Fruit fly (Drosophila melanogaster): Measurements from ENCODE around the gene Hibch.

The Hibch gene

DNA sequence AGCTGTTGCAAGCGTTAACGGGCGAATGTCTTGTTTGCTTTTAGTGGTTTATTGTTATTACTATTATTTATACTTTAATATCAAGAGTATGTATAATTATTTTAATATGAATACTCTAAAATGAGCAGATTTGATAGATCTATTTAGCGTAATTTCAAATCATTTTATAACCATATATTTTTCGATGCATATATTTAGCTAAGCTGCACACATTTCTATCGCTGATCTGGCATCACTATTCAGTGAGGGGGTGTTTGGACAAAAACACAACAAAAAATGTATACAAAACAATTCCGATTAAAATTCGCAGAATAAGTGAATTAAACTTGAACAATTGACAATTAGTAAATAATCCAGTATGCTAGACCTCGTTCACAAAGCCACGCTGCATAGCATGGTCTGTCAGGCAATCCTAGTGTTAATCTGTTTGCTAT, 6.0 kb upstream of the Hibch start, which contains the start of the genes Trs33 and Tmtc4 (continued):
- peak; percentile 41; the same call in 1 of the 2 replicates for TF ChIP-seq CG4360 (GFP tag; IDR thresholded peaks at IDR 0.05)
- peak; percentile 44 for TF ChIP-seq CG30020 (tag; optimal IDR thresholded peaks at IDR 0.05)
- peak; percentile 27; the same call in 1 of the 2 replicates for TF ChIP-seq crol (GFP tag; IDR thresholded peaks at IDR 0.05)
- TF ChIP-seq lilli (GFP tag; optimal IDR thresholded peaks at IDR 0.05), result peak; percentile 16
- TF ChIP-seq ind (GFP tag; optimal IDR thresholded peaks at IDR 0.05), result peak; percentile 50
- TF ChIP-seq Vsx1 (GFP tag; optimal IDR thresholded peaks at IDR 0.05), result no peak
- TF ChIP-seq odd (GFP tag; optimal IDR thresholded peaks at IDR 0.05), result no peak
- peak; percentile 62 for TF ChIP-seq CG14710 (tag; optimal IDR thresholded peaks at IDR 0.05)
- peak; percentile 32 for TF ChIP-seq Fer3 (tag; optimal IDR thresholded peaks at IDR 0.05)
- TF ChIP-seq Ada2b (GFP tag; IDR thresholded peaks at IDR 0.05), result peak; percentile 35; the same call in 1 of the 2 replicates
- peak; percentile 14 for TF ChIP-seq CG10979 (tag; optimal IDR thresholded peaks at IDR 0.05)
- peak; percentile 30 for TF ChIP-seq Hmr (GFP tag; optimal IDR thresholded peaks at IDR 0.05)
- no peak for TF ChIP-seq abd-A (tag; optimal IDR thresholded peaks at IDR 0.05)
- peak; percentile 29 for TF ChIP-seq CG4328 (GFP tag; optimal IDR thresholded peaks at IDR 0.05)
- peak; percentile 28; the same call in 1 of the 2 replicates for TF ChIP-seq klu (GFP tag; IDR thresholded peaks at IDR 0.05)
- peak; percentile 43; the same call in 2 of the 3 replicates for TF ChIP-seq Aef1 (GFP tag; IDR thresholded peaks at IDR 0.05)
- TF ChIP-seq CG34224 (GFP tag; IDR thresholded peaks at IDR 0.05; ENCODE audit: partially characterized antibody), result no peak
- TF ChIP-seq Med (GFP tag), result peak; percentile 76
- TF ChIP-seq Sry-β (GFP tag; optimal IDR thresholded peaks at IDR 0.05), result peak; percentile 89
- no peak for TF ChIP-seq ems (GFP tag; optimal IDR thresholded peaks at IDR 0.05)
- peak; percentile 31; the same call in 1 of the 2 replicates for TF ChIP-seq CG11247 (GFP tag; IDR thresholded peaks at IDR 0.05)
- peak; percentile 17 for TF ChIP-seq CG10543 (GFP tag; optimal IDR thresholded peaks at IDR 0.05)
- peak; percentile 67 for TF ChIP-seq sens (GFP tag)
- TF ChIP-seq unpg (GFP tag; optimal IDR thresholded peaks at IDR 0.05), result peak; percentile 50
- TF ChIP-seq CG9797 (GFP tag; optimal IDR thresholded peaks at IDR 0.05), result no peak
- TF ChIP-seq Doc3 (GFP tag; IDR thresholded peaks at IDR 0.05; ENCODE audit: partially characterized antibody), result no peak
- TF ChIP-seq twi (tag; optimal IDR thresholded peaks at IDR 0.05), result peak; percentile 44
- peak; percentile 93 for TF ChIP-seq MBD-R2 (GFP tag; IDR thresholded peaks at IDR 0.05)
- peak; percentile 22; the same call in 1 of the 2 replicates for TF ChIP-seq CG32767 (GFP tag; IDR thresholded peaks at IDR 0.05)
- peak; percentile 34 for TF ChIP-seq CG33557 (GFP tag; optimal IDR thresholded peaks at IDR 0.05)
- no peak for TF ChIP-seq zen2 (GFP tag; IDR thresholded peaks at IDR 0.05; ENCODE audit: partially characterized antibody)
- no peak for TF ChIP-seq tio (GFP tag; optimal IDR thresholded peaks at IDR 0.05)
- TF ChIP-seq CG12104 (GFP tag; optimal IDR thresholded peaks at IDR 0.05), result peak; percentile 21
- peak; percentile 49 for TF ChIP-seq CG8924 (tag; optimal IDR thresholded peaks at IDR 0.05)
- peak; percentile 22 for TF ChIP-seq az2 (GFP tag; optimal IDR thresholded peaks at IDR 0.05)
- TF ChIP-seq CG5180 (GFP tag; optimal IDR thresholded peaks at IDR 0.05), result peak; percentile 70
- peak; percentile 31 for TF ChIP-seq CG10147 (GFP tag; optimal IDR thresholded peaks at IDR 0.05)
- TF ChIP-seq YL-1 (GFP tag; optimal IDR thresholded peaks at IDR 0.05), result peak; percentile 11
- peak; percentile 39 for TF ChIP-seq stwl (tag; optimal IDR thresholded peaks at IDR 0.05)
- TF ChIP-seq CG2120 (GFP tag; optimal IDR thresholded peaks at IDR 0.05), result peak; percentile 56
- no peak for TF ChIP-seq CG3163 (GFP tag; optimal IDR thresholded peaks at IDR 0.05)
- TF ChIP-seq Meics (GFP tag; optimal IDR thresholded peaks at IDR 0.05), result peak; percentile 34
- TF ChIP-seq exex (tag; optimal IDR thresholded peaks at IDR 0.05), result peak; percentile 22
- peak; percentile 74 for TF ChIP-seq sug (tag; optimal IDR thresholded peaks at IDR 0.05)
- TF ChIP-seq Hsf (GFP tag; optimal IDR thresholded peaks at IDR 0.05), result peak; percentile 21
- TF ChIP-seq bcd (GFP tag; optimal IDR thresholded peaks at IDR 0.05), result peak; percentile 26
- TF ChIP-seq Drgx (GFP tag; IDR thresholded peaks at IDR 0.05), result no peak
- TF ChIP-seq vvl (GFP tag; IDR thresholded peaks at IDR 0.05), result peak; percentile 71
- peak; percentile 15 for TF ChIP-seq CG34376 (GFP tag; optimal IDR thresholded peaks at IDR 0.05)
- peak; percentile 9 for TF ChIP-seq CG6683 (GFP tag; optimal IDR thresholded peaks at IDR 0.05)
